Comparison of ENCODE assay signal across 2 fruit fly cellular contexts in the genomic region with DNA sequence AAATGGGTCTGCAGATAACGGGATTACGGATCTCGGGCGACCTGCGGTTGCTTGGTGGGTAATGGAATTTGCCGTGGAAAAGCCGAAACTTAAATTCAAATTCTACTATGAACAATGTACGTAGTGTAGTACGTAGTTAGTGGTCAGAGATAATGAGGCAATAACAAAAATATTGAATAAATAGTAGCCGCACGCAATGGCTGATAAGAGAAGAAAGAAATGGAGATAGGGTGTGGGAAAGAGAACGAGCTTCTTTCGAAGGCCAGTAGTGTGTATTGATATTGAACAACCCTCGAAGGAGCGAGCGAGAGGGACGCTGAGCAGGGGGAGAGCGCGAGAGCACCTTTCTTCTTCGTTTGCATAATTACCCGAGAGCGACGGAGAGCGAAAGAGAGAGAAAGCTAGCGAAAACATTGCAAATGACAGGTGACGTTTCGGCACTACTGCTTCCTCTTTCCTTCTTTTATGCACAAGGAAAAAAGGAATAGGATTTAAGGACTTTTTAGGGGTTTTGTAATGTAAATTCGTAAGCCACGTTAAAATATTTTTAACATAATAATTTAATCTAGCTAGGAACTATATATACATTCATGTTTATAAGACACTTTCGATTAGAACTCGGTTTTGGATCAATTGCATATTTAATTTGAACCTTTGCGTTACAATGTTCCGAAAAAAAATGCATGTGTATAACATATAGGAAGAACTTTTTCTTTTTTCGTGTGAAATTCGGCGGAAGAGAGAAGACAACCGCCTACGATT.
A peak's percentile ranks its signal among the peaks of the same experiment; 100 is the strongest.
TF ChIP-seq lines count a peak whose summit lies in the region.

No protein-coding gene starts in this region.

TF ChIP-seq in whole organism, embryonic, 481 proteins besides CTCF, POLR2A, EP300 and RAD21 (continued from another document and continues in another):
- TF ChIP-seq CG7745 (tag; optimal IDR thresholded peaks at IDR 0.05; lab: Kevin White, UChicago), result no peak
- TF ChIP-seq hkb (optimal IDR thresholded peaks at IDR 0.05; lab: Kevin White, UChicago), result no peak
- TF ChIP-seq hkb (GFP tag; IDR thresholded peaks at IDR 0.05; lab: Robert Waterston, UW), result 0 out of 2 replicates have a peak, but pooled peaks have one; percentile 20
- TF ChIP-seq CG15269 (tag; optimal IDR thresholded peaks at IDR 0.05; lab: Kevin White, UChicago), result peak; percentile 25
- TF ChIP-seq gsb (GFP tag; IDR thresholded peaks at IDR 0.05; lab: Robert Waterston, UW), result peak; percentile 31; the same call in 1 of the 2 replicates
- TF ChIP-seq Lim3 (GFP tag; IDR thresholded peaks at IDR 0.05; lab: Robert Waterston, UW), result no peak
- TF ChIP-seq CG17361 (GFP tag; IDR thresholded peaks at IDR 0.05; lab: Robert Waterston, UW), result 0 out of 3 replicates have a peak, but pooled peaks have one; percentile 17
- peak; percentile 22 for TF ChIP-seq caup (GFP tag; optimal IDR thresholded peaks at IDR 0.05; lab: Kevin White, UChicago; ENCODE audit: severe bottlenecking)
- TF ChIP-seq emc (GFP tag; optimal IDR thresholded peaks at IDR 0.05; lab: Kevin White, UChicago), result no peak
- TF ChIP-seq grn (GFP tag; optimal IDR thresholded peaks at IDR 0.05; lab: Kevin White, UChicago), result no peak
- no peak for TF ChIP-seq CG17829 (tag; optimal IDR thresholded peaks at IDR 0.05; lab: Kevin White, UChicago)
- no peak; the same call in 1 of the 2 replicates for TF ChIP-seq CG10321 (GFP tag; IDR thresholded peaks at IDR 0.05; lab: Robert Waterston, UW)
- TF ChIP-seq CG12942 (GFP tag; optimal IDR thresholded peaks at IDR 0.05; lab: Kevin White, UChicago), result no peak
- TF ChIP-seq ATbp (GFP tag; optimal IDR thresholded peaks at IDR 0.05; lab: Kevin White, UChicago), result no peak
- TF ChIP-seq sna (GFP tag; IDR thresholded peaks at IDR 0.05; lab: Robert Waterston, UW; ENCODE audit: partially characterized antibody), result no peak
- TF ChIP-seq CG9932 (GFP tag; IDR thresholded peaks at IDR 0.05; lab: Robert Waterston, UW), result no peak
- TF ChIP-seq CG11085 (GFP tag; IDR thresholded peaks at IDR 0.05; lab: Robert Waterston, UW), result no peak
- no peak for TF ChIP-seq sima (GFP tag; optimal IDR thresholded peaks at IDR 0.05; lab: Kevin White, UChicago)
- TF ChIP-seq CG4820 (GFP tag; optimal IDR thresholded peaks at IDR 0.05; lab: Kevin White, UChicago), result no peak
- 0 out of 2 replicates have a peak, but pooled peaks have one; percentile 23 for TF ChIP-seq Drgx (GFP tag; IDR thresholded peaks at IDR 0.05; lab: Robert Waterston, UW)
- TF ChIP-seq gsb-n (tag; optimal IDR thresholded peaks at IDR 0.05; lab: Kevin White, UChicago), result no peak
- TF ChIP-seq CG7372 (GFP tag; IDR thresholded peaks at IDR 0.05; lab: Robert Waterston, UW), result no peak
- TF ChIP-seq Dref (GFP tag; IDR thresholded peaks at IDR 0.05; lab: Robert Waterston, UW), result no peak
- no peak for TF ChIP-seq fd64A (GFP tag; optimal IDR thresholded peaks at IDR 0.05; lab: Kevin White, UChicago)
- TF ChIP-seq Max (GFP tag; optimal IDR thresholded peaks at IDR 0.05; lab: Kevin White, UChicago), result no peak
- TF ChIP-seq phol (tag; optimal IDR thresholded peaks at IDR 0.05; lab: Kevin White, UChicago), result peak; percentile 30
- TF ChIP-seq Sry-δ (GFP tag; optimal IDR thresholded peaks at IDR 0.05; lab: Kevin White, UChicago), result no peak
- TF ChIP-seq Dll (GFP tag; IDR thresholded peaks at IDR 0.05; lab: Robert Waterston, UW; ENCODE audit: partially characterized antibody), result no peak
- TF ChIP-seq dati (GFP tag; IDR thresholded peaks at IDR 0.05; lab: Robert Waterston, UW), result no peak
- TF ChIP-seq HmgZ (tag; optimal IDR thresholded peaks at IDR 0.05; lab: Kevin White, UChicago), result no peak
- no peak for TF ChIP-seq btn (GFP tag; optimal IDR thresholded peaks at IDR 0.05; lab: Kevin White, UChicago)
- TF ChIP-seq psq (GFP tag; optimal IDR thresholded peaks at IDR 0.05; lab: Kevin White, UChicago), result no peak
- no peak for TF ChIP-seq Ravus (GFP tag; IDR thresholded peaks at IDR 0.05; lab: Robert Waterston, UW)
- TF ChIP-seq E2f2 (GFP tag; IDR thresholded peaks at IDR 0.05; lab: Robert Waterston, UW), result no peak
- no peak for TF ChIP-seq ssp (GFP tag; IDR thresholded peaks at IDR 0.05; lab: Robert Waterston, UW)
- TF ChIP-seq seq (GFP tag; IDR thresholded peaks at IDR 0.05; lab: Robert Waterston, UW), result peak; percentile 16; the same call in 1 of the 2 replicates
- peak; percentile 13; the same call in 1 of the 2 replicates for TF ChIP-seq ranshi (GFP tag; IDR thresholded peaks at IDR 0.05; lab: Robert Waterston, UW)
- TF ChIP-seq CG11504 (tag; optimal IDR thresholded peaks at IDR 0.05; lab: Kevin White, UChicago), result peak; percentile 53
- no peak for TF ChIP-seq Dip2 (GFP tag; IDR thresholded peaks at IDR 0.05; lab: Robert Waterston, UW)
- no peak for TF ChIP-seq Doc3 (GFP tag; IDR thresholded peaks at IDR 0.05; lab: Robert Waterston, UW; ENCODE audit: partially characterized antibody)
- TF ChIP-seq dan (GFP tag; IDR thresholded peaks at IDR 0.05; lab: Robert Waterston, UW), result no peak
- no peak for TF ChIP-seq Antp (GFP tag; optimal IDR thresholded peaks at IDR 0.05; lab: Kevin White, UChicago)
- no peak for TF ChIP-seq klu (GFP tag; IDR thresholded peaks at IDR 0.05; lab: Robert Waterston, UW)
- TF ChIP-seq vvl (GFP tag; IDR thresholded peaks at IDR 0.05; lab: Robert Waterston, UW), result peak; percentile 69
- no peak for TF ChIP-seq jing (GFP tag; optimal IDR thresholded peaks at IDR 0.05; lab: Kevin White, UChicago)
- 0 out of 3 replicates have a peak, but pooled peaks have one; percentile 29 for TF ChIP-seq CG11695 (GFP tag; IDR thresholded peaks at IDR 0.05; lab: Robert Waterston, UW)
- TF ChIP-seq dysf (GFP tag; IDR thresholded peaks at IDR 0.05; lab: Robert Waterston, UW), result peak; percentile 52; the same call in 1 of the 3 replicates
- TF ChIP-seq slou (GFP tag; optimal IDR thresholded peaks at IDR 0.05; lab: Kevin White, UChicago), result no peak
- TF ChIP-seq CG12769 (tag; optimal IDR thresholded peaks at IDR 0.05; lab: Kevin White, UChicago), result no peak
- peak; percentile 72 for TF ChIP-seq zen (tag; optimal IDR thresholded peaks at IDR 0.05; lab: Kevin White, UChicago)
- no peak for TF ChIP-seq Opbp (GFP tag; IDR thresholded peaks at IDR 0.05; lab: Robert Waterston, UW; ENCODE audit: partially characterized antibody)
- no peak for TF ChIP-seq bbx (GFP tag; IDR thresholded peaks at IDR 0.05; lab: Robert Waterston, UW; ENCODE audit: partially characterized antibody)
- TF ChIP-seq CG1233 (GFP tag; optimal IDR thresholded peaks at IDR 0.05; lab: Kevin White, UChicago), result no peak
- no peak for TF ChIP-seq CG7786 (GFP tag; optimal IDR thresholded peaks at IDR 0.05; lab: Kevin White, UChicago)
- no peak for TF ChIP-seq Chrac-16 (GFP tag; optimal IDR thresholded peaks at IDR 0.05; lab: Kevin White, UChicago)
- TF ChIP-seq CG11456 (GFP tag; IDR thresholded peaks at IDR 0.05; lab: Robert Waterston, UW), result no peak
- peak; percentile 3 for TF ChIP-seq bab2 (GFP tag; optimal IDR thresholded peaks at IDR 0.05; lab: Kevin White, UChicago)
- TF ChIP-seq CG11696 (GFP tag; IDR thresholded peaks at IDR 0.05; lab: Robert Waterston, UW), result no peak
- no peak for TF ChIP-seq pan (optimal IDR thresholded peaks at IDR 0.05; lab: Kevin White, UChicago)
- no peak for TF ChIP-seq pan (GFP tag; optimal IDR thresholded peaks at IDR 0.05 in 1 of 2, IDR thresholded peaks at IDR 0.05 in 1 of 2)
- peak; percentile 55 for TF ChIP-seq CG7839 (tag; optimal IDR thresholded peaks at IDR 0.05; lab: Kevin White, UChicago)

TF ChIP-seq in whole organism, prepupa, 60 proteins besides CTCF, POLR2A, EP300 and RAD21 (continued from another document):
- TF ChIP-seq OdsH (GFP tag; optimal IDR thresholded peaks at IDR 0.05; lab: Kevin White, UChicago) (peak; percentile 72), CG11294 (GFP tag; IDR thresholded peaks at IDR 0.05; lab: Robert Waterston, UW) (no peak)
